Fruit fly (Drosophila melanogaster): ENCODE measurements around the gene Cpr72Ec.

Gene Cpr72Ec

DNA sequence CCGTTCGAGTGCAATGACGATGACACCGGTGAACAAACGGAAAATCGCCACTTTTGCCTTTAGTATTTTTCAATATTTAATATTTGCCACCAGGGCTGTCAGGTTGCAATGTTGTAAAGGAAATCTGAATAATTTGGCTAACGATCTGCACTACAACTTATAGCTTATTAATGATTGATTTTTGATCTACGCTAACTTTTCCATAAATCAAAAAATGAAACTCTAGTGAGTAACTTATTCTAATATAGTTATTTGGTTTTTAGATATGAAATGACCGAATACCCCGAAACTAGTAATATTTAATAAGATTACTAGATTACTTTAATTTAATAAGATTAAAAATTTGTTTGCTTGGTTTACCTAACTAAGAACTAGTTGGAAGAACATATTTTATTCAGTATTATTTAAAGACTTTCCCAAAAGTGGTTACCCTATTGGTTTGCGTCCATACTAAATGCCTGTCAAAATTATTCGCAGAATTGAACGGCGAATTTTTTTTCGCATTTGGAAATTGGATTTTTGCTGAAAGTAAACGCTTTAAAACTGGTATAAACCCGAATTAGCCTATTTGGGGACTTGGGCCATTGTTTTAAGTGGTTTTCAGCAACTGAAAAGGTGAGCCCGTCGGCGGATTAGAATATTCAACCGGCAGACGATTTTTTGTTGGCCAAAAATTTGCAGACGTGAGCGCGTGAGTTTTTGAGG lies 18.9 kb upstream of the Cpr72Ec start, which contains the start of the genes Agpat3 and RAF2 (continued):
- no peak for TF ChIP-seq CG14860 (GFP tag; IDR thresholded peaks at IDR 0.05; ENCODE audit: partially characterized antibody)
- TF ChIP-seq CG1024 (GFP tag; IDR thresholded peaks at IDR 0.05): no peak
- TF ChIP-seq mld (GFP tag; IDR thresholded peaks at IDR 0.05; ENCODE audit: partially characterized antibody): no peak
- no peak for TF ChIP-seq gce (GFP tag; IDR thresholded peaks at IDR 0.05)
- TF ChIP-seq CG32772 (GFP tag; IDR thresholded peaks at IDR 0.05): peak; percentile 65
- TF ChIP-seq da (GFP tag; optimal IDR thresholded peaks at IDR 0.05): no peak
- TF ChIP-seq cato (GFP tag; optimal IDR thresholded peaks at IDR 0.05; ENCODE audit: borderline replicate concordance): no peak
- no peak for TF ChIP-seq ato (GFP tag; IDR thresholded peaks at IDR 0.05; ENCODE audit: partially characterized antibody)
- TF ChIP-seq NFAT (GFP tag; IDR thresholded peaks at IDR 0.05): 0 out of 2 replicates have a peak, but pooled peaks have one; percentile 12
- TF ChIP-seq HmgZ (tag; optimal IDR thresholded peaks at IDR 0.05): no peak
- no peak for TF ChIP-seq ac (GFP tag; optimal IDR thresholded peaks at IDR 0.05)
- TF ChIP-seq Dp (GFP tag; optimal IDR thresholded peaks at IDR 0.05): peak; percentile 9
- peak; percentile 44; the same call in 1 of the 2 replicates for TF ChIP-seq wdn (GFP tag; IDR thresholded peaks at IDR 0.05)
- no peak for TF ChIP-seq CG17568 (GFP tag; optimal IDR thresholded peaks at IDR 0.05)
- 0 out of 2 replicates have a peak, but pooled peaks have one; percentile 21 for TF ChIP-seq wor (GFP tag; IDR thresholded peaks at IDR 0.05)
- no peak for TF ChIP-seq crp (GFP tag; optimal IDR thresholded peaks at IDR 0.05)
- TF ChIP-seq Jarid2 (GFP tag; optimal IDR thresholded peaks at IDR 0.05): no peak
- TF ChIP-seq CG11085 (GFP tag; IDR thresholded peaks at IDR 0.05): no peak
- TF ChIP-seq TFAM (GFP tag; optimal IDR thresholded peaks at IDR 0.05): no peak
- TF ChIP-seq klu (GFP tag; IDR thresholded peaks at IDR 0.05): peak; percentile 30; the same call in 1 of the 2 replicates
- TF ChIP-seq GATAe (GFP tag; conservative IDR thresholded peaks at IDR 0.05): no peak
- no peak for TF ChIP-seq NK7.1 (GFP tag; optimal IDR thresholded peaks at IDR 0.05)
- peak; percentile 31; the same call in 1 of the 2 replicates for TF ChIP-seq HLH3B (GFP tag; IDR thresholded peaks at IDR 0.05)
- TF ChIP-seq CG5180 (GFP tag; optimal IDR thresholded peaks at IDR 0.05): no peak
- TF ChIP-seq sqz (GFP tag; optimal IDR thresholded peaks at IDR 0.05): no peak
- TF ChIP-seq lilli (GFP tag; optimal IDR thresholded peaks at IDR 0.05): peak; percentile 56
- no peak for TF ChIP-seq cg (GFP tag; optimal IDR thresholded peaks at IDR 0.05)
- TF ChIP-seq scrt (GFP tag; optimal IDR thresholded peaks at IDR 0.05): no peak
- no peak for TF ChIP-seq odd (GFP tag; optimal IDR thresholded peaks at IDR 0.05)
- no peak for TF ChIP-seq ab (GFP tag; optimal IDR thresholded peaks at IDR 0.05)
- TF ChIP-seq CG15269 (tag; optimal IDR thresholded peaks at IDR 0.05): peak; percentile 66
- TF ChIP-seq dmrt99B (tag; optimal IDR thresholded peaks at IDR 0.05): peak; percentile 37
- TF ChIP-seq CG9609 (GFP tag; optimal IDR thresholded peaks at IDR 0.05): no peak
- TF ChIP-seq Pdp1 (GFP tag; optimal IDR thresholded peaks at IDR 0.05): no peak
- TF ChIP-seq CG3726 (GFP tag; IDR thresholded peaks at IDR 0.05): no peak
- TF ChIP-seq Ets97D (GFP tag; optimal IDR thresholded peaks at IDR 0.05): no peak
- no peak for TF ChIP-seq hth (optimal IDR thresholded peaks at IDR 0.05)
- no peak for TF ChIP-seq CG10959 (GFP tag; IDR thresholded peaks at IDR 0.05)
- no peak for TF ChIP-seq fd3F (GFP tag; optimal IDR thresholded peaks at IDR 0.05)
- TF ChIP-seq CG9797 (GFP tag; optimal IDR thresholded peaks at IDR 0.05): peak; percentile 72
- peak; percentile 62; the same call in 1 of the 2 replicates for TF ChIP-seq CG14441 (GFP tag; IDR thresholded peaks at IDR 0.05)
- no peak for TF ChIP-seq Side (GFP tag; optimal IDR thresholded peaks at IDR 0.05)
- TF ChIP-seq Dek (tag; optimal IDR thresholded peaks at IDR 0.05): peak; percentile 46
- no peak for TF ChIP-seq fru (optimal IDR thresholded peaks at IDR 0.05)
- TF ChIP-seq unpg (GFP tag; optimal IDR thresholded peaks at IDR 0.05): no peak
- TF ChIP-seq CG3065 (GFP tag; optimal IDR thresholded peaks at IDR 0.05): no peak
- TF ChIP-seq CG1233 (GFP tag; optimal IDR thresholded peaks at IDR 0.05): no peak
- TF ChIP-seq ems (GFP tag; optimal IDR thresholded peaks at IDR 0.05): no peak
- TF ChIP-seq al (GFP tag; IDR thresholded peaks at IDR 0.05): peak; percentile 42
- TF ChIP-seq sd (tag; optimal IDR thresholded peaks at IDR 0.05): peak; percentile 27
